Fruit fly (Drosophila melanogaster) whole organism: ENCODE results near the gene Ilp6.

Source experiments
- CG8478 ChIP-seq: fragments of >200 bp; optimal IDR thresholded peaks from 2 replicates; lab custom pipeline; 2018; ENCODE audit warnings: inconsistent platforms
- Dll ChIP-seq: fragments of >200 bp; optimal IDR thresholded peaks from 2 replicates; lab custom pipeline; 2017
- EcR ChIP-seq, 2 experiments: fragments of >200 bp; optimal IDR thresholded peaks; 2 replicates each; lab custom pipeline; 2017; ENCODE audit warnings: missing biosample characterization in 2 of 2, missing genetic modification characterization in 2 of 2, missing genetic modification reagents in 2 of 2
- pan ChIP-seq: fragments of >200 bp; optimal IDR thresholded peaks from 2 replicates; lab custom pipeline; 2017
- psq ChIP-seq: fragments of >200 bp; optimal IDR thresholded peaks from 2 replicates; lab custom pipeline; 2017
- usp ChIP-seq: fragments of >200 bp; optimal IDR thresholded peaks from 2 replicates; lab custom pipeline; 2017; ENCODE audit warnings: missing biosample characterization, missing genetic modification characterization, mixed read lengths

Gene Ilp6

dm6 chrX:2334556-2335137 is at the start of gene Ilp6:
TSS of gene Ilp6 (minus strand) at chrX:2334658.
- TF ChIP-seq psq (lab: Kevin White, UChicago) = no peak

- TF ChIP-seq CG8478 (lab: Kevin White, UChicago) = no peak
- no peak for TF ChIP-seq pan (lab: Kevin White, UChicago)
- TF ChIP-seq Dll (lab: Kevin White, UChicago) = no peak
- TF ChIP-seq psq (lab: Kevin White, UChicago) = no peak
- TF ChIP-seq usp (GFP tag; lab: Kevin White, UChicago) = no peak
- no peak for TF ChIP-seq EcR (GFP tag; optimal IDR thresholded peaks at IDR 0.05; lab: Kevin White, UChicago)
Observed at dm6 chrX:2383121-2383848, 48.8 kb upstream of the Ilp6 start.

- TF ChIP-seq Dll (lab: Kevin White, UChicago) = peak; percentile 32
- no peak for TF ChIP-seq psq (lab: Kevin White, UChicago)
- no peak for TF ChIP-seq CG8478 (lab: Kevin White, UChicago)
- TF ChIP-seq usp (GFP tag; lab: Kevin White, UChicago) = no peak
- no peak for TF ChIP-seq pan (lab: Kevin White, UChicago)
- TF ChIP-seq EcR (GFP tag; optimal IDR thresholded peaks at IDR 0.05; lab: Kevin White, UChicago) = no peak
Observed at dm6 chrX:2366171-2366570, 31.7 kb upstream of the Ilp6 start, which contains the start of gene CG2841. TSS of gene CG2841 (minus strand) at chrX:2366356.

dm6 chrX:2365405-2365804 is 30.9 kb upstream of the Ilp6 start:
- no peak for TF ChIP-seq Dll (lab: Kevin White, UChicago)
- TF ChIP-seq CG8478 (lab: Kevin White, UChicago) = no peak
- TF ChIP-seq usp (GFP tag; lab: Kevin White, UChicago) = no peak
- TF ChIP-seq pan (lab: Kevin White, UChicago) = no peak
- no peak for TF ChIP-seq psq (lab: Kevin White, UChicago)
- TF ChIP-seq EcR (GFP tag; optimal IDR thresholded peaks at IDR 0.05; lab: Kevin White, UChicago) = no peak

- no peak for TF ChIP-seq Dll (lab: Kevin White, UChicago)
- no peak for TF ChIP-seq psq (lab: Kevin White, UChicago)
- TF ChIP-seq pan (lab: Kevin White, UChicago) = no peak
- no peak for TF ChIP-seq usp (GFP tag; lab: Kevin White, UChicago)
- TF ChIP-seq EcR (GFP tag; optimal IDR thresholded peaks at IDR 0.05; lab: Kevin White, UChicago) = no peak
- TF ChIP-seq CG8478 (lab: Kevin White, UChicago) = no peak
Observed at dm6 chrX:2363733-2364132, 29.3 kb upstream of the Ilp6 start.

dm6 chrX:2362414-2362813 is 28.0 kb upstream of the Ilp6 start:
- TF ChIP-seq psq (lab: Kevin White, UChicago) (no peak), CG8478 (lab: Kevin White, UChicago) (no peak), usp (GFP tag; lab: Kevin White, UChicago) (no peak), pan (lab: Kevin White, UChicago) (no peak), Dll (lab: Kevin White, UChicago) (no peak), EcR (GFP tag; optimal IDR thresholded peaks at IDR 0.05; lab: Kevin White, UChicago) (no peak)

- no peak for TF ChIP-seq EcR (GFP tag; optimal IDR thresholded peaks at IDR 0.05; lab: Kevin White, UChicago)
- TF ChIP-seq pan (lab: Kevin White, UChicago) = no peak
- no peak for TF ChIP-seq Dll (lab: Kevin White, UChicago)
- no peak for TF ChIP-seq psq (lab: Kevin White, UChicago)
- no peak for TF ChIP-seq usp (GFP tag; lab: Kevin White, UChicago)
- TF ChIP-seq CG8478 (lab: Kevin White, UChicago) = no peak
Observed at dm6 chrX:2360992-2361391, 26.5 kb upstream of the Ilp6 start.

- TF ChIP-seq usp (GFP tag; lab: Kevin White, UChicago) (no peak), psq (lab: Kevin White, UChicago) (no peak)
Observed at dm6 chrX:2359845-2360244, 25.4 kb upstream of the Ilp6 start.

- no peak for TF ChIP-seq psq (lab: Kevin White, UChicago)
- no peak for TF ChIP-seq usp (GFP tag; lab: Kevin White, UChicago)
- no peak for TF ChIP-seq pan (lab: Kevin White, UChicago)
- TF ChIP-seq CG8478 (lab: Kevin White, UChicago) = no peak
- no peak for TF ChIP-seq EcR (GFP tag; optimal IDR thresholded peaks at IDR 0.05; lab: Kevin White, UChicago)
- TF ChIP-seq Dll (lab: Kevin White, UChicago) = no peak
Observed at dm6 chrX:2358195-2358594, 23.7 kb upstream of the Ilp6 start.

dm6 chrX:2356441-2356840 is 22.0 kb upstream of the Ilp6 start:
- TF ChIP-seq usp (GFP tag; lab: Kevin White, UChicago) = no peak
- no peak for TF ChIP-seq CG8478 (lab: Kevin White, UChicago)
- no peak for TF ChIP-seq psq (lab: Kevin White, UChicago)
- TF ChIP-seq pan (lab: Kevin White, UChicago) = no peak
- no peak for TF ChIP-seq Dll (lab: Kevin White, UChicago)
- TF ChIP-seq EcR (GFP tag; optimal IDR thresholded peaks at IDR 0.05; lab: Kevin White, UChicago) = no peak

dm6 chrX:2355531-2355986 is 21.1 kb upstream of the Ilp6 start:
- TF ChIP-seq psq (lab: Kevin White, UChicago) = no peak
- no peak for TF ChIP-seq pan (lab: Kevin White, UChicago)
- TF ChIP-seq Dll (lab: Kevin White, UChicago) = no peak
- no peak for TF ChIP-seq usp (GFP tag; lab: Kevin White, UChicago)
- no peak for TF ChIP-seq CG8478 (lab: Kevin White, UChicago)
- no peak for TF ChIP-seq EcR (GFP tag; optimal IDR thresholded peaks at IDR 0.05; lab: Kevin White, UChicago)
